Fruit fly (Drosophila melanogaster): ENCODE results near the gene Gyc89Db.
A peak's percentile ranks its signal among the peaks of the same experiment; 100 is the strongest.

Gyc89Db gene

dm6 chr3R:16442937-16443336, 34.0 kb upstream of the Gyc89Db start, which contains the start of the genes Ttc1 and CG14882 (continued):
- TF ChIP-seq Mad (GFP tag; optimal IDR thresholded peaks at IDR 0.05), result peak; percentile 86
- TF ChIP-seq Dll (GFP tag; IDR thresholded peaks at IDR 0.05; ENCODE audit: partially characterized antibody), result peak; percentile 53; the same call in 2 of the 4 replicates
- no peak for TF ChIP-seq corto (GFP tag; optimal IDR thresholded peaks at IDR 0.05)
- peak; percentile 64 for TF ChIP-seq CG2202 (tag; optimal IDR thresholded peaks at IDR 0.05)
- TF ChIP-seq CG1647 (GFP tag; optimal IDR thresholded peaks at IDR 0.05), result peak; percentile 83
- TF ChIP-seq vfl (GFP tag; optimal IDR thresholded peaks at IDR 0.05), result peak; percentile 84
- peak; percentile 76 for TF ChIP-seq Poxn (GFP tag; IDR thresholded peaks at IDR 0.05)
- TF ChIP-seq CG10654 (GFP tag; optimal IDR thresholded peaks at IDR 0.05), result peak; percentile 78
- TF ChIP-seq ewg (GFP tag; optimal IDR thresholded peaks at IDR 0.05), result peak; percentile 58
- peak; percentile 68 for TF ChIP-seq disco-r (GFP tag; optimal IDR thresholded peaks at IDR 0.05)
- no peak for TF ChIP-seq CG8281 (tag; optimal IDR thresholded peaks at IDR 0.05)
- TF ChIP-seq NC2α (GFP tag; optimal IDR thresholded peaks at IDR 0.05), result peak; percentile 72
- TF ChIP-seq CG13296 (GFP tag; optimal IDR thresholded peaks at IDR 0.05), result peak; percentile 83
- no peak for TF ChIP-seq fd64A (GFP tag; optimal IDR thresholded peaks at IDR 0.05)
- TF ChIP-seq dimm (GFP tag; IDR thresholded peaks at IDR 0.05), result peak; percentile 85
- no peak; the same call in 2 of the 3 replicates for TF ChIP-seq zen2 (GFP tag; IDR thresholded peaks at IDR 0.05; ENCODE audit: partially characterized antibody)
- peak; percentile 62 to 85 for TF ChIP-seq chif (GFP tag; optimal IDR thresholded peaks at IDR 0.05)
- no peak for TF ChIP-seq z (GFP tag; IDR thresholded peaks at IDR 0.05)
- TF ChIP-seq unpg (GFP tag; optimal IDR thresholded peaks at IDR 0.05), result peak; percentile 86
- peak; percentile 49 for TF ChIP-seq CG30431 (GFP tag; optimal IDR thresholded peaks at IDR 0.05)
- TF ChIP-seq CG12219 (GFP tag; optimal IDR thresholded peaks at IDR 0.05), result peak; percentile 35
- TF ChIP-seq CG10267 (tag; optimal IDR thresholded peaks at IDR 0.05), result peak; percentile 94
- peak; percentile 70 for TF ChIP-seq CG10543 (GFP tag; optimal IDR thresholded peaks at IDR 0.05)
- TF ChIP-seq CG2199 (GFP tag; IDR thresholded peaks at IDR 0.05), result peak; percentile 74; the same call in 1 of the 3 replicates
- TF ChIP-seq CrebB (tag; optimal IDR thresholded peaks at IDR 0.05), result peak; percentile 44
- TF ChIP-seq run (tag; optimal IDR thresholded peaks at IDR 0.05), result peak; percentile 7
- TF ChIP-seq Fer1 (GFP tag; optimal IDR thresholded peaks at IDR 0.05), result peak; percentile 81
- TF ChIP-seq HLHmδ (GFP tag; optimal IDR thresholded peaks at IDR 0.05), result no peak
- TF ChIP-seq CG7372 (GFP tag; IDR thresholded peaks at IDR 0.05), result peak; percentile 72
- peak; percentile 95 for TF ChIP-seq row (GFP tag; IDR thresholded peaks at IDR 0.05)
- TF ChIP-seq Hmx (GFP tag; optimal IDR thresholded peaks at IDR 0.05), result peak; percentile 59
- peak; percentile 25; the same call in 1 of the 2 replicates for TF ChIP-seq Doc2 (GFP tag; IDR thresholded peaks at IDR 0.05)
- TF ChIP-seq CG17802 (tag; optimal IDR thresholded peaks at IDR 0.05), result no peak
- no peak for TF ChIP-seq dan (GFP tag; IDR thresholded peaks at IDR 0.05)
- peak; percentile 46 for TF ChIP-seq repo (GFP tag; optimal IDR thresholded peaks at IDR 0.05)
- TF ChIP-seq CG7786 (GFP tag; optimal IDR thresholded peaks at IDR 0.05), result peak; percentile 85
- no peak for TF ChIP-seq grn (GFP tag; optimal IDR thresholded peaks at IDR 0.05)
- TF ChIP-seq gem (tag; optimal IDR thresholded peaks at IDR 0.05), result peak; percentile 91
- TF ChIP-seq Dref (GFP tag; IDR thresholded peaks at IDR 0.05), result peak; percentile 73
- TF ChIP-seq CG16779 (GFP tag; IDR thresholded peaks at IDR 0.05), result peak; percentile 55
- TF ChIP-seq tup (GFP tag; optimal IDR thresholded peaks at IDR 0.05), result peak; percentile 82
- TF ChIP-seq tgo (GFP tag; IDR thresholded peaks at IDR 0.05), result peak; percentile 93
- TF ChIP-seq CG11085 (GFP tag; IDR thresholded peaks at IDR 0.05), result peak; percentile 88
- peak; percentile 56 for TF ChIP-seq eyg (GFP tag; optimal IDR thresholded peaks at IDR 0.05)
- TF ChIP-seq Scr (GFP tag; IDR thresholded peaks at IDR 0.05; ENCODE audit: partially characterized antibody), result peak; percentile 53
- peak; percentile 58 for TF ChIP-seq CG10147 (GFP tag; optimal IDR thresholded peaks at IDR 0.05)
- TF ChIP-seq psq (GFP tag; optimal IDR thresholded peaks at IDR 0.05), result peak; percentile 68
- TF ChIP-seq salm (tag; optimal IDR thresholded peaks at IDR 0.05), result peak; percentile 50
- TF ChIP-seq CG1233 (GFP tag; optimal IDR thresholded peaks at IDR 0.05), result peak; percentile 53
- peak; percentile 93 for TF ChIP-seq CG30403 (GFP tag; optimal IDR thresholded peaks at IDR 0.05)
- peak; percentile 47 for TF ChIP-seq CG5245 (GFP tag; optimal IDR thresholded peaks at IDR 0.05)

All from whole organism, embryonic.